Worm (Caenorhabditis elegans): ENCODE results near the gene C14C11.1.
A peak's percentile ranks its signal among the peaks of the same experiment; 100 is the strongest.

The C14C11.1 gene

DNA sequence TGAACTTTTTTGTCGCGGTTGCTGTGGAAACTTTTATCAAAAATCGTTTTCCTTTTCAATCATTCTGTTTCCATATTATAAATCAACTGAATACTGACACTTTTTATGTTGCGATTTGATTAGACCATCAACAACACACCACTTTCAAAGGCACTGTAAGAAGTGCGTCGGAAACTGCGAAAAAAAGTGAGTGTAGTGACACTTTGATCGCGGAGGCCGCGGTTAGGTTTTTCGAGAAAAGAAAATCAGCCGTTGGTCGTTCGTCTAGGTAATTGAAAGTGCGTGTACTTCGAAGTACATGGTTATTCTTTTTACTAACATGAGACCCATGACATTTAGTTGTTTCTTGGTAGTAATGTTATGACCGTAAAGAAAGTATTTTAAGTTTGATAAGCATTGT lies 32.2 kb downstream of the C14C11.1 start (continued):
- no peak for TF ChIP-seq R02D3.7 (tag; optimal IDR thresholded peaks at IDR 0.05)
- no peak for TF ChIP-seq Y48G9A.11 (GFP tag; IDR thresholded peaks at IDR 0.05)
- TF ChIP-seq mxl-3 (GFP tag; optimal IDR thresholded peaks at IDR 0.05): peak; percentile 11
- no peak for TF ChIP-seq dpl-1 (GFP tag; optimal IDR thresholded peaks at IDR 0.05)
- no peak for TF ChIP-seq saeg-2 (GFP tag; IDR thresholded peaks at IDR 0.05)
- no peak for TF ChIP-seq cey-2 (tag; optimal IDR thresholded peaks at IDR 0.05; ENCODE audit: borderline replicate concordance, insufficient read depth)
- TF ChIP-seq lin-38 (GFP tag; IDR thresholded peaks at IDR 0.05): no peak
- TF ChIP-seq F37D6.2 (tag; optimal IDR thresholded peaks at IDR 0.05): no peak
- TF ChIP-seq php-3 (GFP tag; IDR thresholded peaks at IDR 0.05): 0 out of 2 replicates have a peak, but pooled peaks have one; percentile 55
- TF ChIP-seq nhr-102 (tag; optimal IDR thresholded peaks at IDR 0.05): no peak
- no peak for TF ChIP-seq mep-1 (tag; optimal IDR thresholded peaks at IDR 0.05)
- TF ChIP-seq Y105C5A.15 (GFP tag; IDR thresholded peaks at IDR 0.05): no peak
- TF ChIP-seq pqm-1 (tag; optimal IDR thresholded peaks at IDR 0.05): no peak
- peak in 1 of 2 experiments; percentile 63 for TF ChIP-seq unc-62 (GFP tag; optimal IDR thresholded peaks at IDR 0.05 in 1 of 2)
- no peak for TF ChIP-seq unc-62 (tag; optimal IDR thresholded peaks at IDR 0.05)
- TF ChIP-seq hlh-11 (tag; optimal IDR thresholded peaks at IDR 0.05): peak; percentile 47
- TF ChIP-seq daf-19 (GFP tag; conservative IDR thresholded peaks at IDR 0.05): no peak
- TF ChIP-seq mdt-29 (GFP tag; IDR thresholded peaks at IDR 0.05): no peak
- TF ChIP-seq zag-1 (tag; optimal IDR thresholded peaks at IDR 0.05): no peak
- no peak for TF ChIP-seq nhr-6 (tag; optimal IDR thresholded peaks at IDR 0.05)
- TF ChIP-seq ceh-62 (tag; optimal IDR thresholded peaks at IDR 0.05): no peak
- TF ChIP-seq nhr-42 (GFP tag; IDR thresholded peaks at IDR 0.05): no peak
- no peak for TF ChIP-seq spr-3 (GFP tag; optimal IDR thresholded peaks at IDR 0.05)
- TF ChIP-seq D1046.2 (GFP tag; IDR thresholded peaks at IDR 0.05): no peak

DNA sequence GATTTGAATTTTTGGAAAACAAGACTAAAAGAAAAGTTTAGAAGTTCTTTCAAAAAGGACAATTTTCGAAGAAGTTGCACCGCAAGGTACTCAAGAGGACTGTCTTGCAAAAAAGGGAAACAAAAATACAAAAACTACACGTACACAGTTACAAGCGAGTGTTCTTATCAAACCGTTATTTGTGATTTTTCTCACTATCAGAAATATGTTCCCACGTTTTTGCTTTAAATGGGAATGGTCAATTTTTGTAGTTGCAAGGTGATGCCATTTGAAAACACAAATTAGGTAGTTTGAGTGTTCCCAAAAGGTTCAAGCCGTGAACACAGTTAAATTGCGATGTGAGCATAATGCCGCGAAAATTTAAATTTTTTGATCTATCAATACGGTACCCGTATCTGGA lies 32.8 kb downstream of the C14C11.1 start:
- TF ChIP-seq nhr-25 (tag; optimal IDR thresholded peaks at IDR 0.05; ENCODE audit: borderline replicate concordance, insufficient read depth) (no peak), T26A8.4 (GFP tag; IDR thresholded peaks at IDR 0.05) (no peak), zip-2 (tag; optimal IDR thresholded peaks at IDR 0.05) (no peak), pqm-1 (tag; optimal IDR thresholded peaks at IDR 0.05) (peak; percentile 65), lin-13 (GFP tag; optimal IDR thresholded peaks at IDR 0.05) (no peak), lin-39 (tag; optimal IDR thresholded peaks at IDR 0.05) (no peak), snpc-4 (tag; optimal IDR thresholded peaks at IDR 0.05) (no peak), arid-1 (GFP tag; conservative IDR thresholded peaks at IDR 0.05) (no peak), daf-16 (GFP tag; optimal IDR thresholded peaks at IDR 0.05) (no peak), daf-16 (tag; optimal IDR thresholded peaks at IDR 0.05) (peak; percentile 19), daf-12 (tag; optimal IDR thresholded peaks at IDR 0.05) (no peak), lim-7 (GFP tag; IDR thresholded peaks at IDR 0.05) (no peak), nhr-28 (tag; optimal IDR thresholded peaks at IDR 0.05) (peak; percentile 94), duxl-1 (tag; optimal IDR thresholded peaks at IDR 0.05; ENCODE audit: poor library complexity) (no peak), lir-3 (tag; optimal IDR thresholded peaks at IDR 0.05) (no peak), ZK546.5 (tag; optimal IDR thresholded peaks at IDR 0.05) (no peak), dmd-6 (GFP tag; IDR thresholded peaks at IDR 0.05) (no peak), mep-1 (tag; optimal IDR thresholded peaks at IDR 0.05) (no peak), F44E2.7 (GFP tag; IDR thresholded peaks at IDR 0.05) (no peak), nhr-41 (GFP tag; IDR thresholded peaks at IDR 0.05) (no peak), F37D6.2 (tag; optimal IDR thresholded peaks at IDR 0.05) (no peak), nhr-10 (tag; optimal IDR thresholded peaks at IDR 0.05) (no peak), hlh-30 (tag; optimal IDR thresholded peaks at IDR 0.05; ENCODE audit: insufficient read depth) (no peak), zag-1 (tag; optimal IDR thresholded peaks at IDR 0.05) (no peak), nhr-11 (tag; optimal IDR thresholded peaks at IDR 0.05) (no peak), hif-1 (tag; optimal IDR thresholded peaks at IDR 0.05) (no peak), F49E8.2 (tag; optimal IDR thresholded peaks at IDR 0.05; ENCODE audit: borderline replicate concordance) (no peak), nhr-6 (tag; optimal IDR thresholded peaks at IDR 0.05) (peak; percentile 3), ztf-7 (tag; optimal IDR thresholded peaks at IDR 0.05) (no peak), ces-1 (GFP tag; optimal IDR thresholded peaks at IDR 0.05) (no peak), mdl-1 (tag; optimal IDR thresholded peaks at IDR 0.05) (no peak), spr-1 (tag; optimal IDR thresholded peaks at IDR 0.05) (no peak), nhr-48 (tag; optimal IDR thresholded peaks at IDR 0.05) (no peak)

Measured in whole organism, L4 larva.